Fruit fly (Drosophila melanogaster) whole organism, adult: Measurements from ENCODE around the gene RpS28b.

Experiments
- CG11617 ChIP-seq: fragments of 200-800 bp; sonication (Bioruptor generic); optimal IDR thresholded peaks from 2 replicates; lab custom pipeline; 2017; ENCODE audit warnings: mild to moderate bottlenecking, missing biosample characterization, missing genetic modification reagents, missing genetic modification characterization
- CG12768 ChIP-seq: fragments of 200-800 bp; sonication (Bioruptor generic); optimal IDR thresholded peaks from 2 replicates; lab custom pipeline; 2017; ENCODE audit warnings: missing biosample characterization, missing genetic modification characterization, mild to moderate bottlenecking, moderate library complexity, missing genetic modification reagents
- CG14711 ChIP-seq: fragments of 200-800 bp; sonication (Bioruptor generic); optimal IDR thresholded peaks from 2 replicates; lab custom pipeline; 2018; ENCODE audit warnings: missing biosample characterization, mild to moderate bottlenecking, missing genetic modification characterization, moderate library complexity
- CG1620 ChIP-seq: fragments of 200-800 bp; sonication (Bioruptor generic); optimal IDR thresholded peaks from 2 replicates; lab custom pipeline; 2016; ENCODE audit warnings: missing biosample characterization, missing genetic modification characterization
- CG33017 ChIP-seq: fragments of 200-800 bp; sonication (Bioruptor generic); optimal IDR thresholded peaks from 2 replicates; lab custom pipeline; 2018; ENCODE audit warnings: missing biosample characterization, mild to moderate bottlenecking, missing genetic modification characterization, moderate library complexity
- CG5204 ChIP-seq: fragments of 200-800 bp; sonication (Bioruptor generic); optimal IDR thresholded peaks from 2 replicates; lab custom pipeline; 2016; ENCODE audit warnings: missing biosample characterization, missing genetic modification characterization
- CG7045 ChIP-seq: fragments of 200-800 bp; sonication (Bioruptor generic); optimal IDR thresholded peaks from 2 replicates; lab custom pipeline; 2017; ENCODE audit warnings: missing biosample characterization, mild to moderate bottlenecking, missing genetic modification characterization
- CG7101 ChIP-seq: fragments of 200-800 bp; sonication (Bioruptor generic); optimal IDR thresholded peaks from 2 replicates; lab custom pipeline; 2018; ENCODE audit warnings: missing biosample characterization, mild to moderate bottlenecking, missing genetic modification characterization, moderate library complexity
- Clk ChIP-seq: fragments of 200-800 bp; sonication (Bioruptor generic); optimal IDR thresholded peaks from 2 replicates; lab custom pipeline; 2017; ENCODE audit warnings: missing biosample characterization, missing genetic modification characterization
- Crg-1 ChIP-seq: fragments of 200-800 bp; sonication (Bioruptor generic); optimal IDR thresholded peaks from 2 replicates; lab custom pipeline; 2016; ENCODE audit warnings: missing biosample characterization, missing genetic modification characterization
- Hr96 ChIP-seq: fragments of 200-800 bp; sonication (Bioruptor generic); optimal IDR thresholded peaks from 2 replicates; lab custom pipeline; 2016; ENCODE audit warnings: missing biosample characterization, missing genetic modification characterization
- Mnt ChIP-seq: fragments of 200-800 bp; sonication (Bioruptor generic); optimal IDR thresholded peaks from 2 replicates; lab custom pipeline; 2016; ENCODE audit warnings: missing biosample characterization, mild to moderate bottlenecking, missing genetic modification characterization
- bab1 ChIP-seq: fragments of 200-800 bp; sonication (Bioruptor generic); optimal IDR thresholded peaks from 3 replicates; lab custom pipeline; 2019; ENCODE audit warnings: missing biosample characterization, mild to moderate bottlenecking, missing genetic modification characterization, moderate library complexity
- cic ChIP-seq: fragments of 200-800 bp; sonication (Bioruptor generic); optimal IDR thresholded peaks from 2 replicates; lab custom pipeline; 2017; ENCODE audit warnings: missing biosample characterization, mild to moderate bottlenecking, missing genetic modification characterization, moderate library complexity
- cnc ChIP-seq, 2 experiments: fragments of >200 bp; optimal IDR thresholded peaks; 2 replicates each; lab custom pipeline; 2017
- kay ChIP-seq: fragments of 200-800 bp; sonication (Bioruptor generic); peaks from one replicate; lab custom pipeline; 2016; ENCODE audit warnings: missing biosample characterization, missing genetic modification characterization, borderline replicate concordance
- ovo ChIP-seq: fragments of 200-800 bp; sonication (Bioruptor generic); optimal IDR thresholded peaks from 2 replicates; lab custom pipeline; 2016; ENCODE audit warnings: missing biosample characterization, missing genetic modification characterization
- pad ChIP-seq: fragments of 200-800 bp; sonication (Bioruptor generic); optimal IDR thresholded peaks from 3 replicates; lab custom pipeline; 2017; ENCODE audit warnings: missing biosample characterization, missing genetic modification characterization, mild to moderate bottlenecking, moderate library complexity, missing genetic modification reagents
- tj ChIP-seq: fragments of 200-800 bp; sonication (Bioruptor generic); optimal IDR thresholded peaks from 3 replicates; lab custom pipeline; 2017; ENCODE audit warnings: missing biosample characterization, mild to moderate bottlenecking, missing genetic modification characterization, moderate library complexity
- toe ChIP-seq: fragments of 200-800 bp; sonication (Bioruptor generic); optimal IDR thresholded peaks from 2 replicates; lab custom pipeline; 2016; ENCODE audit warnings: missing biosample characterization, missing genetic modification characterization

The RpS28b gene

DNA sequence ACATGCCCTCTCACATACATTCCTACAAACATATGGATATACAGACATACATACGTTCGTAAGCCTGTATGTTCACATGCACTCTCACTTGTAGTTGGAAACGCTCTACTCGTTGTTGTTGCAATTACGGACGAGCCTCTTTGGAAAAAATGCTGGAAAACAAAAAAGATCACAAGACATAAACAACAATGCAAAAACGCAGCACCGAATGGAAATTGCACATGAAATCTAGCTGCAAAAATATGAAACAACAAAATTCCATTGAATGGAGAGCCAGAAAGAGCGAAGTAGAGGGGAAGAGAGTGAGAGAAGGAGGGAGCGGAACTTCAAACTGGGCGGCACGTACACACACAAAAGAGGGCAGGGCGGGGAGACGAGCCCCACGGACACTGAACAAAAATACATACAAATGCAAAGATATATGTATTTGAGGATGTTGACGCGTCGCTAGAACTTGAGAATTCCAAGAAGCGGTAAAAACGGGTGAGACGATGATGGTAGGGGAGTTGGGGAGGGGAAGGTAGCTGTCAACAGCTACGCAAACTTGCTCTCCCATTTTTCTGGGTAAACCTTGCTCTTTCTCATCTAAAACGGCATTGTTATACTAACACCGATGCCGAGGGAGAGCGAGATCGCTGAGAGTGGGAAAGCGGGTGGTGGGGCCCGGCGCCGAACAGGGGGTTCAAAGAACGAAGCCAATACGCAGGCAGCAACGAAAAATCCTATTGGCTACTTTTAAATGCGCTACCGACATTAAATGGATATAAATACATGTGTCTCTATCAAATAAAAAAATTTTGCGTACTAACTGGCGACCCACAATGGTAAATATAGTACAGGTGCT lies 29.9 kb downstream of the RpS28b start:
- peak; percentile 30 for TF ChIP-seq CG5204 (GFP tag; lab: Kevin White, UChicago)
- no peak for TF ChIP-seq CG33017 (tag; lab: Kevin White, UChicago)
- peak; percentile 82 for TF ChIP-seq CG12768 (GFP tag; lab: Kevin White, UChicago)
- peak; percentile 99 for TF ChIP-seq ovo (GFP tag; lab: Kevin White, UChicago)
- peak; percentile 76 for TF ChIP-seq kay (GFP tag; lab: Kevin White, UChicago)
- no peak for TF ChIP-seq CG7101 (tag; lab: Kevin White, UChicago)
- peak; percentile 65 for TF ChIP-seq Mnt (GFP tag; lab: Kevin White, UChicago)
- peak; percentile 40 for TF ChIP-seq toe (GFP tag; lab: Kevin White, UChicago)
- TF ChIP-seq bab1 (GFP tag; lab: Kevin White, UChicago), result no peak
- TF ChIP-seq Hr96, result peak; percentile 72
- TF ChIP-seq pad (GFP tag; lab: Kevin White, UChicago), result peak; percentile 100
- no peak for TF ChIP-seq cnc (optimal IDR thresholded peaks at IDR 0.05; lab: Kevin White, UChicago)
- peak; percentile 84 for TF ChIP-seq cic (GFP tag; lab: Kevin White, UChicago)
- TF ChIP-seq CG14711, result no peak
- TF ChIP-seq CG11617 (GFP tag; lab: Kevin White, UChicago), result no peak
- TF ChIP-seq Clk (GFP tag; lab: Kevin White, UChicago), result peak; percentile 38
- TF ChIP-seq tj (GFP tag; lab: Kevin White, UChicago), result peak; percentile 53
- no peak for TF ChIP-seq Crg-1
- no peak for TF ChIP-seq CG1620 (GFP tag; lab: Kevin White, UChicago)
- TF ChIP-seq CG7045 (GFP tag; lab: Kevin White, UChicago), result no peak

DNA sequence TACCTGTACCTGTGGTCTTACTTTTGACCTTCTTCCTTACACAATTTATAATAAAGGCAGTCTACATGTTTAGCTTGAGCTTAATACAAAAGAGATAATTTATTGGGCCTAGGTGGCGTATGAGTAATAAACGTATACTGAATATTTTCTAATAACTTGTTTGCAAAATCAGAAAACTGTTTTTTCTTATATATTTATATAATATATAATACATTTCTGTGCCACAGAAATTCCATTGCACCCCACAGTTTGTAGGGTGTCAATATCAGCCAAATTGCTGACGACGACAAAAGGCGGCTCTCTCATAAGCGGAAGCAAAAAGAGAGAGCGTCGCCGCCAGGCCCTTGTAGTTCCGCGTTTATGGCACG lies 30.5 kb downstream of the RpS28b start:
- TF ChIP-seq ovo (GFP tag; lab: Kevin White, UChicago) (no peak), tj (GFP tag; lab: Kevin White, UChicago) (no peak), kay (GFP tag; lab: Kevin White, UChicago) (no peak), CG7101 (tag; lab: Kevin White, UChicago) (no peak), CG11617 (GFP tag; lab: Kevin White, UChicago) (no peak), CG14711 (no peak), Clk (GFP tag; lab: Kevin White, UChicago) (no peak), bab1 (GFP tag; lab: Kevin White, UChicago) (no peak), CG7045 (GFP tag; lab: Kevin White, UChicago) (no peak), CG12768 (GFP tag; lab: Kevin White, UChicago) (no peak), CG5204 (GFP tag; lab: Kevin White, UChicago) (no peak), CG33017 (tag; lab: Kevin White, UChicago) (no peak), Mnt (GFP tag; lab: Kevin White, UChicago) (no peak), cic (GFP tag; lab: Kevin White, UChicago) (no peak)

DNA sequence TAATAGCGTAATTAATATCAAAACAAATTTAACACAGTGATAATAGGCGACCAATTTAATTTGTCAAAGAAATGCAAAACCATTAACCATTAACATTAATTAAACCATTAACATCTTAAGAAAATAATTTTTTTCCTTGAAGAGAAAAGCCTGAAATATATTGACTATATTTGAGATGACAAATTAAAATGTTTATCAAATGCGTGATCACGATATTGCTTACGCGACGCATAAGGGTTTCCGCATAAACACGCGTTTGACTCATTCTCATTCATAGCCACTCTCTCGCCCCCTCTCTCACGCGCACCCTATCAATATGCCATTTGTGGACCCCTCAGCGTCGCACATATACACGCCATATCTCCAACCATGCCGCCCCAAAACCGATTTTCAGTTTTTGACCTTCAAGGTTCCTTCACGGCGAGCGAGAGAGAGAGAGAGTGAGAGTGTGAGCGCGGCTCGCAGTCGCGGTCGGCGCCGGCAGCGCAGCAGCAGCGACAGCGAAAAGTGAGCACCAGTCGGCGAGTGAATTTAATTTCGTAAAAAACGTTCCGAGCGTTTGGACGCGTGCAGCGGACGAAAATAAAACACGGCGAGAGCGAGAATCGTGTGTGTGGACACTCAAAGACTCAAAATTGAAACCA lies 31.1 kb downstream of the RpS28b start, which contains the start of gene Hex-A:
Gene Hex-A, plus strand, starts transcription at position 317 of the 644 bp plus-strand sequence.
- TF ChIP-seq bab1 (GFP tag; lab: Kevin White, UChicago), result peak; percentile 99
- TF ChIP-seq cnc (optimal IDR thresholded peaks at IDR 0.05; lab: Kevin White, UChicago), result no peak
- peak; percentile 95 for TF ChIP-seq pad (GFP tag; lab: Kevin White, UChicago)
- peak; percentile 95 for TF ChIP-seq cic (GFP tag; lab: Kevin White, UChicago)
- peak; percentile 98 for TF ChIP-seq CG12768 (GFP tag; lab: Kevin White, UChicago)
- TF ChIP-seq toe (GFP tag; lab: Kevin White, UChicago), result peak; percentile 95
- TF ChIP-seq CG7045 (GFP tag; lab: Kevin White, UChicago), result peak; percentile 98
- TF ChIP-seq CG14711, result peak; percentile 97
- peak; percentile 98 for TF ChIP-seq CG33017 (tag; lab: Kevin White, UChicago)
- peak; percentile 96 for TF ChIP-seq ovo (GFP tag; lab: Kevin White, UChicago)
- peak; percentile 97 for TF ChIP-seq CG1620 (GFP tag; lab: Kevin White, UChicago)
- peak; percentile 97 for TF ChIP-seq kay (GFP tag; lab: Kevin White, UChicago)
- peak; percentile 97 for TF ChIP-seq tj (GFP tag; lab: Kevin White, UChicago)
- TF ChIP-seq Mnt (GFP tag; lab: Kevin White, UChicago), result peak; percentile 88
- peak; percentile 96 for TF ChIP-seq CG5204 (GFP tag; lab: Kevin White, UChicago)
- peak; percentile 89 for TF ChIP-seq Clk (GFP tag; lab: Kevin White, UChicago)
- TF ChIP-seq CG7101 (tag; lab: Kevin White, UChicago), result peak; percentile 100
- peak; percentile 99 for TF ChIP-seq Hr96
- peak; percentile 100 for TF ChIP-seq CG11617 (GFP tag; lab: Kevin White, UChicago)
- peak; percentile 91 for TF ChIP-seq Crg-1

DNA sequence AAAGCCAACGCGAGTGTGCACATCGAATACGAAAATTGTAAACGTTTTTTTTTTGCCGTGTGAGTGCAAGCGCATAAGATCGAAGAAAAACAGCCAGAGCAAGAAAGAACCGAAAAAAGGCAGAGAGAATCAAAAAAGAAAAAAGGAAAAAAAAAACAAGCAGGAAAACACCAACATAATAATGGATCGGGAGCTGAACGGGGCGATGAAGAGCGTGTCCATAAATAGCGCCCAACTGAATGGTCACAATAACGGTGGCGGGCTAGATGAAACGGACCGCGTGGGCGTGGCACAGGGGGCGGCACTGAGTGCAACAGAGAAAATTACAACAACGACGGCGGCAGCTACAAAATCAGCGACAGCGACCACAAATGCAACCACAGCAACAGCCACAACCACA lies 31.6 kb downstream of the RpS28b start:
- TF ChIP-seq CG14711, result no peak
- TF ChIP-seq ovo (GFP tag; lab: Kevin White, UChicago), result peak; percentile 16
- no peak for TF ChIP-seq CG1620 (GFP tag; lab: Kevin White, UChicago)
- peak; percentile 34 for TF ChIP-seq Hr96

DNA sequence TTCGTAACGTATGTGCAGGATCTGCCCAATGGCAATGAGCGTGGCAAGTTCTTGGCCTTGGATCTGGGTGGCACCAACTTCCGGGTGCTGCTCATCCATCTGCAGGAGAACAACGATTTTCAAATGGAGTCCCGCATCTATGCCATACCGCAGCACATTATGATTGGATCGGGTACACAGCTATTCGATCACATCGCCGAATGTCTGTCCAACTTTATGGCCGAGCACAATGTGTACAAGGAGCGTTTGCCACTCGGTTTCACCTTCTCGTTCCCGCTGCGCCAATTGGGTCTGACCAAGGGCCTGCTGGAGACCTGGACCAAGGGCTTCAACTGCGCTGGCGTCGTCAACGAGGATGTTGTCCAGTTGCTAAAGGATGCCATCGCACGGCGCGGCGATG lies 32.2 kb downstream of the RpS28b start:
- TF ChIP-seq CG7045 (GFP tag; lab: Kevin White, UChicago) (no peak), CG5204 (GFP tag; lab: Kevin White, UChicago) (no peak), cnc (optimal IDR thresholded peaks at IDR 0.05; lab: Kevin White, UChicago) (no peak), CG11617 (GFP tag; lab: Kevin White, UChicago) (no peak), toe (GFP tag; lab: Kevin White, UChicago) (no peak), Hr96 (no peak)
